Worm (Caenorhabditis elegans) whole organism, L1 larva: ENCODE data around the gene C28D4.4.
"Not testable (repeated sequence)": the region's sequence is repeated elsewhere in the genome, so short reads cannot be mapped to it uniquely, and the experiment has no call there.

Source experiments
- C16A3.4 ChIP-seq: fragments of 150-350 bp; optimal IDR thresholded peaks from 2 replicates; lab custom pipeline; 2014; ENCODE audit warnings: missing biosample characterization, missing genetic modification characterization
- F16B12.6 ChIP-seq: fragments of 150-350 bp; optimal IDR thresholded peaks from 2 replicates; lab custom pipeline; 2014; ENCODE audit warnings: missing biosample characterization, missing genetic modification characterization
- ces-1 ChIP-seq: fragments of 150-350 bp; optimal IDR thresholded peaks from 2 replicates; lab custom pipeline; 2014; ENCODE audit warnings: missing biosample characterization, missing genetic modification reagents, missing genetic modification characterization
- efl-1 ChIP-seq, 4 experiments: fragments of 150-350 bp; optimal IDR thresholded peaks in 3 of 4; peaks in 1 of 4; 1 replicate in 1 of 4; 2 replicates in 3 of 4; lab custom pipeline; 2014; ENCODE audit warnings: missing biosample characterization in 2 of 4, missing genetic modification characterization in 2 of 4, missing genetic modification reagents in 2 of 4
- egl-13 ChIP-seq: sonication (generic microtip); optimal IDR thresholded peaks from 2 replicates; lab custom pipeline; 2016; ENCODE audit warnings: missing genotype, missing genetic modification reagents, missing genetic modification characterization, missing compliant biosample characterization
- elt-2 ChIP-seq: sonication (generic microtip); optimal IDR thresholded peaks from 2 replicates; lab custom pipeline; 2016; ENCODE audit warnings: missing genetic modification characterization, mild to moderate bottlenecking, inconsistent platforms, missing compliant biosample characterization, missing genetic modification reagents
- elt-3 ChIP-seq, 6 experiments: fragments of 150-350 bp in 1 of 6; sonication (generic microtip); optimal IDR thresholded peaks; 2 replicates each; lab custom pipeline; 2017 to 2018; ENCODE audit warnings: missing biosample characterization in 6 of 6, missing genetic modification characterization in 6 of 6, inconsistent platforms in 1 of 6
- fos-1 ChIP-seq: fragments of 150-350 bp; optimal IDR thresholded peaks from 2 replicates; lab custom pipeline; 2014; ENCODE audit warnings: missing biosample characterization, missing genetic modification characterization
- hlh-17 ChIP-seq: fragments of 200-800 bp; sonication (Bioruptor generic); optimal IDR thresholded peaks from 2 replicates; lab custom pipeline; 2018; ENCODE audit warnings: missing genetic modification characterization, mild to moderate bottlenecking, missing compliant biosample characterization, moderate library complexity, borderline replicate concordance
- jun-1 ChIP-seq: fragments of 150-350 bp; optimal IDR thresholded peaks from 2 replicates; lab custom pipeline; 2014; ENCODE audit warnings: missing biosample characterization, missing genetic modification reagents, missing genetic modification characterization
- lin-14 ChIP-seq: fragments of 200-800 bp; sonication (Bioruptor generic); optimal IDR thresholded peaks from 2 replicates; lab custom pipeline; 2018; ENCODE audit warnings: mild to moderate bottlenecking, missing genetic modification characterization, moderate library complexity, missing compliant biosample characterization
- lin-15B ChIP-seq: fragments of 150-350 bp; sonication (generic microtip); optimal IDR thresholded peaks from 3 replicates; lab custom pipeline; 2014; ENCODE audit warnings: missing biosample characterization, missing genetic modification characterization
- lin-35 ChIP-seq, 2 experiments: fragments of 150-350 bp; optimal IDR thresholded peaks; 2 replicates each; lab custom pipeline; 2014; ENCODE audit warnings: missing biosample characterization in 2 of 2, missing genetic modification characterization in 2 of 2, missing genetic modification reagents in 2 of 2
- lsy-2 ChIP-seq, 2 experiments: fragments of 150-350 bp; optimal IDR thresholded peaks; 2 replicates each; lab custom pipeline; 2014; ENCODE audit warnings: missing biosample characterization in 2 of 2, missing genetic modification characterization in 2 of 2
- mab-9 ChIP-seq: fragments of 200-800 bp; sonication (Bioruptor generic); IDR thresholded peaks from 2 replicates; pipeline ENCODE4 v1.3.6; 2022; ENCODE audit warnings: missing genetic modification reagents, missing genetic modification characterization, missing compliant biosample characterization
- nhr-11 ChIP-seq: fragments of 150-350 bp; optimal IDR thresholded peaks from 2 replicates; lab custom pipeline; 2014; ENCODE audit warnings: missing biosample characterization, missing genetic modification characterization
- nhr-20 ChIP-seq: sonication (generic microtip); optimal IDR thresholded peaks from 2 replicates; lab custom pipeline; 2016; ENCODE audit warnings: mild to moderate bottlenecking, missing genetic modification characterization, missing compliant biosample characterization
- nhr-71 ChIP-seq: sonication (generic microtip); optimal IDR thresholded peaks from 2 replicates; lab custom pipeline; 2016; ENCODE audit warnings: mild to moderate bottlenecking, missing genetic modification characterization, moderate library complexity, missing compliant biosample characterization
- nhr-84 ChIP-seq: sonication (generic microtip); optimal IDR thresholded peaks from 2 replicates; lab custom pipeline; 2017; ENCODE audit warnings: missing biosample characterization, missing genetic modification characterization
- nhr-85 ChIP-seq: sonication (generic microtip); peaks from one replicate; lab custom pipeline; 2016; ENCODE audit warnings: missing genetic modification characterization, inconsistent platforms, missing compliant biosample characterization
- nhr-90 ChIP-seq: sonication (generic microtip); optimal IDR thresholded peaks from 2 replicates; lab custom pipeline; 2016; ENCODE audit warnings: mild to moderate bottlenecking, missing genetic modification characterization, missing compliant biosample characterization; ENCODE audit not compliant: poor library complexity
- pax-3 ChIP-seq: fragments of 200-800 bp; sonication (Bioruptor generic); optimal IDR thresholded peaks from 2 replicates; lab custom pipeline; 2018; ENCODE audit warnings: mild to moderate bottlenecking, missing genetic modification characterization, moderate library complexity, missing compliant biosample characterization
- pqm-1 ChIP-seq: sonication (generic microtip); optimal IDR thresholded peaks from 3 replicates; lab custom pipeline; 2017; ENCODE audit warnings: missing biosample characterization, missing genetic modification characterization
- rnt-1 ChIP-seq: sonication (generic microtip); optimal IDR thresholded peaks from 2 replicates; lab custom pipeline; 2016; ENCODE audit warnings: mild to moderate bottlenecking, missing genetic modification characterization, moderate library complexity, missing compliant biosample characterization
- skn-1 ChIP-seq: fragments of 150-350 bp; optimal IDR thresholded peaks from 2 replicates; lab custom pipeline; 2014; ENCODE audit warnings: missing biosample characterization, missing genetic modification characterization
- snu-23 ChIP-seq: sonication (generic microtip); optimal IDR thresholded peaks from 2 replicates; lab custom pipeline; 2016; ENCODE audit warnings: missing genetic modification characterization, missing compliant biosample characterization
- sptf-1 ChIP-seq: fragments of 150-350 bp; optimal IDR thresholded peaks from 2 replicates; lab custom pipeline; 2014; ENCODE audit warnings: missing biosample characterization, missing genetic modification characterization
- swsn-7 ChIP-seq: sonication (generic microtip); optimal IDR thresholded peaks from 2 replicates; lab custom pipeline; 2016; ENCODE audit warnings: missing genetic modification characterization, missing compliant biosample characterization
- tbx-2 ChIP-seq: sonication (generic microtip); optimal IDR thresholded peaks from 2 replicates; lab custom pipeline; 2016; ENCODE audit warnings: missing genetic modification characterization, missing compliant biosample characterization
- unc-130 ChIP-seq: fragments of 150-350 bp; optimal IDR thresholded peaks from 2 replicates; lab custom pipeline; 2017; ENCODE audit warnings: missing biosample characterization, missing genetic modification characterization, inconsistent platforms
- unc-98 ChIP-seq: fragments of 200-800 bp; sonication (Bioruptor generic); IDR thresholded peaks from 2 replicates; pipeline ENCODE4 v1.3.6; 2022; ENCODE audit warnings: missing genetic modification characterization, missing compliant biosample characterization
- vab-15 ChIP-seq: sonication (generic microtip); optimal IDR thresholded peaks from 2 replicates; lab custom pipeline; 2017; ENCODE audit warnings: missing genotype, mild to moderate bottlenecking, missing genetic modification characterization, missing compliant biosample characterization
- xbp-1 ChIP-seq: sonication (generic microtip); optimal IDR thresholded peaks from 2 replicates; lab custom pipeline; 2016; ENCODE audit warnings: missing genetic modification characterization, missing compliant biosample characterization

The C28D4.4 gene

DNA sequence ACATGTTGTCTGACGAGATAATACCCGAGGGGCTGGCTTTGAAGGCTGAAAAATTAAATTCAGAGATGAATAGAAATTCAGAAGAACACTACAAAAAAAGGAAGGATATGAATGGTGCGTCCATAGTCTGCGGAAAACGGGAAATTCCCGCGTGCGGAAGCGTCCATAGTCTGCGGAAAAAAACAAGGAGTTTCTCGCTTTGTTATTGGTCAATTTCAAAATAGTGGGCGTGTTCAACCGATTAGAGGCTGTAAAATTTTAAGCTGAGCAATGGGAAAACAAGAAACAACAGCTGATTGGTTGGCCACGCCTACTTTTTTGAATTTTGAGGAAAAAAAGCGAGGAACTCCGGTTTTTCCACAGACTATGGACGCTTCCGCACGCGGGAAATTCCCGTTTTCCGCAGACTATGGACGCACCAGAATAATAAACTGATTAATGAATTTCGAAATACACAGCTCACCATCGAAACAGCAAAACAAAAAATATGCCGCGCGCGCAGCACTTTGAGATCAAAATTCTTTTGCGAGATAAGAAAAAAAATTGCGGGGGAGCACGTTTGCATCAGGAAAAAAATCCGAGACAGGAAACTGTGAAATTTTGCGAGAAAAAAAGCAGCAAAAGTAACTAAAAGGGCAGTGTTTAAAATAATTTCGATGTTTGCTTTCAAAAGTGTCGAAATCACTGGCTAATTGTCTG lies 3.8 kb downstream of the C28D4.4 start, which contains the start of gene gln-6:
Gene gln-6 (minus strand): TSS at position 51 of the 699 bp plus-strand sequence.
- peak in 1 of 2 experiments; percentile 8 for TF ChIP-seq efl-1 (optimal IDR thresholded peaks at IDR 0.05; lab: Kevin White, UChicago)
- TF ChIP-seq efl-1 (GFP tag; optimal IDR thresholded peaks at IDR 0.05 in 1 of 2; lab: Kevin White, UChicago), result not testable (repeated sequence)

DNA sequence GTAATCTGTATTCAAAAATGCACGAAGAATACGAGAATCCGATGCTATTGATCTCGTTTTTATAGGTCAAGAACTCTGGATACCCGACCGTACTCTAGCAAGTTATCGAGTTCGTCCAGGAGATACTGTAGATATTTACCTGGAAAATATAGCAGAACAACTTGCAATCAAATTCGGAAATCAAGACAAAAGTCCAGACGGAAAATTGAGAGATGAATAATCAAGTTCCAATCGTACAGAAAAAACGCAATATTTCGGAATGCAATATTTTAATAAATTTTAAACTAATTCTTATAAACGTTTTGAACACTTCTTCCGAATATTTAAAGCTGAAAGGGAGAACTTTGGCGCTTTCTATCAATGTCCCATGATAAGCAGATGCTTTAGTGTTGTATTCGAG lies 5.8 kb downstream of the C28D4.4 start:
- TF ChIP-seq rnt-1 (tag; lab: Kevin White, UChicago), result no peak
- no peak for TF ChIP-seq nhr-85 (tag; lab: Kevin White, UChicago)
- no peak for TF ChIP-seq F16B12.6 (tag; lab: Kevin White, UChicago)
- TF ChIP-seq ces-1, result no peak
- TF ChIP-seq hlh-17 (GFP tag; lab: Kevin White, UChicago), result no peak

DNA sequence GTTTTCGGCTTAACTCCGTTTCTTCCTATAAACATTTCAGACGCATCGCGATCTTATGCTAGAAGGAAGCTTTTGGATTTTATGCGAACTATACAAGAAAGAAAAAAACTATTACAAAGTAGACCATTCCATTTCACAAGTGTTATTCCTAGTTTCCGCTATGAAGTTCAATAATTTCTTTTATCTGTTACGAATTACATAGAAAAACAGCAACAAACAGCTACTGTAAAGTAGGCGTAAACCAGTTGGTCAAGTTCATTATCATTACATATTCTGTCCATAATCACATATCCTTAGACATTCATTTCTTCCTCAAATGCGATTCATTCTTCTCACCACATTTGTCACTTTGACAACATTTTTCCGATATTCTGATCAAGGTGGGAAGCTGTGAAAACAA lies 6.6 kb downstream of the C28D4.4 start, which contains the start of gene C28D4.10:
Gene C28D4.10 (plus strand): TSS at position 301 of the 400 bp plus-strand sequence.
- TF ChIP-seq xbp-1 (tag; lab: Kevin White, UChicago) (no peak), sptf-1 (tag; lab: Kevin White, UChicago) (no peak), lin-15B (tag; lab: Kevin White, UChicago) (no peak), unc-130 (tag; lab: Kevin White, UChicago) (no peak), mab-9 (no peak), pqm-1 (tag; lab: Kevin White, UChicago) (no peak)
- TF ChIP-seq, all 84 proteins: peak for 0

DNA sequence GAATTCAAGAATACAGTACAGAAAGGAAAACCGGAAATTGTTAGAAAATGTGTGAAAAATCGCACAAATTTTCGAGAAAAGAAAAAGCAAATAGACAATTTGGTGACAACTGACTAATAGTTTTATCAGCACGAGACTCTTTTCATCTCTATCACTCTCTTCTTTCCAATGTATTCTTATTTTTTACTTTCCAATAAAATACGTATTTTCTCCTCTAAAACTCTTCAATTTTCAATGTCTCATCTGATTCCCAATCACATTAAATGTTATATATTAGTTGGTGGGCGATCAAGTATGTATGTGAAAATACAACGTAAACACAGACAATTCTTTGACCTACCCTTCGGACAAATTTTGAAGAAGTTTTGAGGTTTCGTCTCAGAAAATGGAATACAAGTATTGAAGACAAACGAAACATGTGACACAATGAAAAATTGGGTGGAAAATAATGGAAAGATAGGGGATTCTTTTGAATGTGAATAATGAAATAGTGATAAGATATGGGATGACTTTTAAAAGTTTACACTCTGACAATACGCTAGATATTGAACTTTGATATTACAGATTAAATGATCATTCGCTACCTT lies 7.5 kb downstream of the C28D4.4 start, which contains the start of gene cka-1:
Gene cka-1 (minus strand): TSS at position 418 of the 587 bp plus-strand sequence.
- TF ChIP-seq snu-23 (no peak), nhr-11 (tag; lab: Kevin White, UChicago) (no peak), skn-1 (tag; lab: Kevin White, UChicago) (no peak), C16A3.4 (tag; lab: Kevin White, UChicago) (peak; percentile 16), egl-13 (tag; lab: Kevin White, UChicago) (no peak), nhr-84 (no peak), lin-35 (GFP tag; optimal IDR thresholded peaks at IDR 0.05; lab: Kevin White, UChicago) (peak in 1 of 2 experiments; percentile 55), tbx-2 (tag; lab: Kevin White, UChicago) (peak; percentile 9), swsn-7 (no peak), nhr-85 (tag; lab: Kevin White, UChicago) (peak; percentile 48), lin-14 (GFP tag; lab: Kevin White, UChicago) (peak; percentile 71), unc-98 (GFP tag; lab: Robert Waterston, UW) (no peak), nhr-90 (tag; lab: Kevin White, UChicago) (peak; percentile 11), nhr-71 (tag; lab: Kevin White, UChicago) (peak; percentile 63), jun-1 (tag; lab: Kevin White, UChicago) (no peak), lsy-2 (tag; optimal IDR thresholded peaks at IDR 0.05; lab: Kevin White, UChicago) (peak in 1 of 2 experiments; percentile 62), nhr-20 (tag; lab: Kevin White, UChicago) (peak; percentile 63), efl-1 (optimal IDR thresholded peaks at IDR 0.05; lab: Kevin White, UChicago) (peak in 1 of 2 experiments; percentile 6), efl-1 (GFP tag; optimal IDR thresholded peaks at IDR 0.05 in 1 of 2; lab: Kevin White, UChicago) (peak in 1 of 2 experiments; percentile 89), mab-9 (no peak), elt-3 (tag; optimal IDR thresholded peaks at IDR 0.05; lab: Kevin White, UChicago) (peak in 1 of 6 experiments; percentile 48), elt-2 (tag; lab: Kevin White, UChicago) (peak; percentile 52), fos-1 (tag; lab: Kevin White, UChicago) (no peak), pax-3 (tag; lab: Kevin White, UChicago) (no peak), vab-15 (tag; lab: Kevin White, UChicago) (peak; percentile 67)
